Fruit fly (Drosophila melanogaster) whole organism, wandering third instar larva: ENCODE results near the gene CG34345.

ENCODE experiments used
- CG32264 ChIP-seq: fragments of 200-800 bp; sonication (Bioruptor generic); optimal IDR thresholded peaks from 2 replicates; lab custom pipeline; 2016; ENCODE audit warnings: missing biosample characterization, missing genetic modification characterization
- CG9705 ChIP-seq: fragments of 200-800 bp; sonication (Bioruptor generic); optimal IDR thresholded peaks from 2 replicates; lab custom pipeline; 2018; ENCODE audit warnings: missing biosample characterization, mild to moderate bottlenecking, missing genetic modification characterization
- CrebA ChIP-seq: fragments of 200-800 bp; sonication (Bioruptor generic); optimal IDR thresholded peaks from 2 replicates; lab custom pipeline; 2016; ENCODE audit warnings: missing biosample characterization, mild to moderate bottlenecking, missing genetic modification characterization, borderline replicate concordance
- Dfd ChIP-seq: fragments of >200 bp; optimal IDR thresholded peaks from 2 replicates; lab custom pipeline; 2017; ENCODE audit warnings: missing biosample characterization, missing genetic modification characterization
- Dif ChIP-seq: fragments of 200-275, 200-300 bp; sonication (Bioruptor generic); optimal IDR thresholded peaks from 2 replicates; lab custom pipeline; 2018; ENCODE audit warnings: missing biosample characterization, missing genetic modification characterization; ENCODE audit not compliant: partially characterized antibody
- GATAd ChIP-seq: sonication (Bioruptor generic); optimal IDR thresholded peaks from 2 replicates; lab custom pipeline; 2016; ENCODE audit warnings: missing biosample characterization, missing genetic modification characterization
- HLH106 ChIP-seq: fragments of 200-800 bp; optimal IDR thresholded peaks from 3 replicates; lab custom pipeline; 2019; ENCODE audit warnings: missing biosample characterization, mild to moderate bottlenecking, missing genetic modification characterization, moderate library complexity
- Hnf4 ChIP-seq: fragments of 200-800 bp; sonication (Bioruptor generic); optimal IDR thresholded peaks from 2 replicates; lab custom pipeline; 2016; ENCODE audit warnings: missing biosample characterization, mild to moderate bottlenecking, missing genetic modification characterization
- Hr78 ChIP-seq: fragments of >200 bp; optimal IDR thresholded peaks from 2 replicates; lab custom pipeline; 2017; ENCODE audit warnings: missing biosample characterization, missing genetic modification characterization
- Hr83 ChIP-seq: fragments of 200-300 bp; sonication (Bioruptor generic); optimal IDR thresholded peaks from 2 replicates; lab custom pipeline; 2016; ENCODE audit warnings: missing biosample characterization, mild to moderate bottlenecking, missing genetic modification characterization, moderate library complexity; ENCODE audit not compliant: poor library complexity, severe bottlenecking
- Jra ChIP-seq: sonication (Bioruptor generic); optimal IDR thresholded peaks from 2 replicates; lab custom pipeline; 2016; ENCODE audit warnings: missing biosample characterization, missing genetic modification characterization
- N ChIP-seq: fragments of >200 bp; optimal IDR thresholded peaks from 2 replicates; lab custom pipeline; 2018; ENCODE audit warnings: missing biosample characterization, missing external identifiers, missing genetic modification characterization
- OdsH ChIP-seq: fragments of 200-800 bp; sonication (Bioruptor generic); optimal IDR thresholded peaks from 2 replicates; lab custom pipeline; 2016; ENCODE audit warnings: missing biosample characterization, mild to moderate bottlenecking, missing genetic modification characterization
- Rel ChIP-seq, 2 experiments: fragments of 200-800 bp; sonication (Bioruptor generic) in 1 of 2; optimal IDR thresholded peaks; 2 replicates in 1 of 2; 3 replicates in 1 of 2; lab custom pipeline; 2016 to 2019; ENCODE audit warnings: mild to moderate bottlenecking in 2 of 2, missing biosample characterization in 2 of 2, missing genetic modification characterization in 2 of 2, moderate library complexity in 1 of 2
- Sp1 ChIP-seq: fragments of 200-800 bp; sonication (Bioruptor generic); optimal IDR thresholded peaks from 3 replicates; lab custom pipeline; 2019; ENCODE audit warnings: missing biosample characterization, mild to moderate bottlenecking, missing genetic modification characterization, moderate library complexity
- Vsx2 ChIP-seq: fragments of 200-300, 225-300 bp; sonication (Bioruptor generic); optimal IDR thresholded peaks from 2 replicates; lab custom pipeline; 2018; ENCODE audit warnings: missing biosample characterization, missing genetic modification characterization; ENCODE audit not compliant: partially characterized antibody
- br ChIP-seq: fragments of 200-800 bp; sonication (Bioruptor generic); optimal IDR thresholded peaks from 2 replicates; lab custom pipeline; 2016; ENCODE audit warnings: missing biosample characterization, missing genetic modification characterization
- brk ChIP-seq: fragments of 200-800 bp; sonication (Bioruptor generic); optimal IDR thresholded peaks from 2 replicates; lab custom pipeline; 2016; ENCODE audit warnings: missing biosample characterization, mild to moderate bottlenecking, missing genetic modification characterization
- dl ChIP-seq, 2 experiments: fragments of 175-275, 200-275 bp in 1 of 2; fragments of 200-275 bp in 1 of 2; sonication (Bioruptor generic); optimal IDR thresholded peaks; lab custom pipeline; 2018; ENCODE audit warnings: mild to moderate bottlenecking in 2 of 2, missing biosample characterization in 2 of 2, missing genetic modification characterization in 2 of 2, moderate library complexity in 2 of 2; ENCODE audit not compliant: partially characterized antibody in 2 of 2, insufficient read depth in 1 of 2
- dsf ChIP-seq: sonication (Bioruptor generic); optimal IDR thresholded peaks from 2 replicates; lab custom pipeline; 2016; ENCODE audit warnings: missing biosample characterization, missing genetic modification characterization, borderline replicate concordance
- ey ChIP-seq: fragments of 200-800 bp; sonication (Bioruptor generic); optimal IDR thresholded peaks from 2 replicates; lab custom pipeline; 2016; ENCODE audit warnings: missing biosample characterization, missing genetic modification characterization
- foxo ChIP-seq, 2 experiments: fragments of 200-800 bp; sonication (Bioruptor generic); optimal IDR thresholded peaks; 2 replicates in 1 of 2; 3 replicates in 1 of 2; lab custom pipeline; 2016 to 2017; ENCODE audit warnings: missing biosample characterization in 2 of 2, missing genetic modification characterization in 2 of 2
- fru ChIP-seq: fragments of 200-800 bp; sonication (Bioruptor generic); optimal IDR thresholded peaks from 3 replicates; lab custom pipeline; 2016; ENCODE audit warnings: missing biosample characterization, mild to moderate bottlenecking, missing genetic modification characterization
- h ChIP-seq: fragments of 200-800 bp; sonication (Bioruptor generic); optimal IDR thresholded peaks from 3 replicates; lab custom pipeline; 2016; ENCODE audit warnings: missing biosample characterization, mild to moderate bottlenecking, missing genetic modification characterization
- jim ChIP-seq: fragments of 175-275, 200-325 bp; sonication (Bioruptor generic); optimal IDR thresholded peaks from 2 replicates; lab custom pipeline; 2016; ENCODE audit warnings: missing biosample characterization, mild to moderate bottlenecking, missing genetic modification characterization
- lola ChIP-seq: fragments of >200 bp; optimal IDR thresholded peaks from 2 replicates; lab custom pipeline; 2017; ENCODE audit warnings: missing biosample characterization, missing genetic modification characterization
- pan ChIP-seq: fragments of >200 bp; optimal IDR thresholded peaks from 2 replicates; lab custom pipeline; 2017
- psq ChIP-seq: fragments of 200-800 bp; sonication (Bioruptor generic); optimal IDR thresholded peaks from 3 replicates; lab custom pipeline; 2017; ENCODE audit warnings: missing biosample characterization, mild to moderate bottlenecking, missing genetic modification characterization, moderate library complexity
- rgr ChIP-seq: fragments of 200-800 bp; sonication (Bioruptor generic); optimal IDR thresholded peaks from 3 replicates; lab custom pipeline; 2016; ENCODE audit warnings: missing biosample characterization, mild to moderate bottlenecking, missing genetic modification characterization
- sage ChIP-seq: fragments of 200-800 bp; sonication (Bioruptor generic); optimal IDR thresholded peaks from 2 replicates; lab custom pipeline; 2016; ENCODE audit warnings: missing biosample characterization, mild to moderate bottlenecking, missing genetic modification characterization
- sv ChIP-seq: fragments of 200-800 bp; sonication (Bioruptor generic); optimal IDR thresholded peaks from 3 replicates; lab custom pipeline; 2016; ENCODE audit warnings: missing biosample characterization, missing genetic modification characterization
- tai ChIP-seq: sonication (Bioruptor generic); optimal IDR thresholded peaks from 2 replicates; lab custom pipeline; 2016; ENCODE audit warnings: missing biosample characterization, missing genetic modification characterization
- usp ChIP-seq: fragments of >200 bp; optimal IDR thresholded peaks from 2 replicates; lab custom pipeline; 2017; ENCODE audit warnings: missing biosample characterization, missing genetic modification characterization
- woc ChIP-seq: sonication (Bioruptor generic); optimal IDR thresholded peaks from 2 replicates; lab custom pipeline; 2016; ENCODE audit warnings: missing biosample characterization, mild to moderate bottlenecking, missing genetic modification characterization

The CG34345 gene

DNA sequence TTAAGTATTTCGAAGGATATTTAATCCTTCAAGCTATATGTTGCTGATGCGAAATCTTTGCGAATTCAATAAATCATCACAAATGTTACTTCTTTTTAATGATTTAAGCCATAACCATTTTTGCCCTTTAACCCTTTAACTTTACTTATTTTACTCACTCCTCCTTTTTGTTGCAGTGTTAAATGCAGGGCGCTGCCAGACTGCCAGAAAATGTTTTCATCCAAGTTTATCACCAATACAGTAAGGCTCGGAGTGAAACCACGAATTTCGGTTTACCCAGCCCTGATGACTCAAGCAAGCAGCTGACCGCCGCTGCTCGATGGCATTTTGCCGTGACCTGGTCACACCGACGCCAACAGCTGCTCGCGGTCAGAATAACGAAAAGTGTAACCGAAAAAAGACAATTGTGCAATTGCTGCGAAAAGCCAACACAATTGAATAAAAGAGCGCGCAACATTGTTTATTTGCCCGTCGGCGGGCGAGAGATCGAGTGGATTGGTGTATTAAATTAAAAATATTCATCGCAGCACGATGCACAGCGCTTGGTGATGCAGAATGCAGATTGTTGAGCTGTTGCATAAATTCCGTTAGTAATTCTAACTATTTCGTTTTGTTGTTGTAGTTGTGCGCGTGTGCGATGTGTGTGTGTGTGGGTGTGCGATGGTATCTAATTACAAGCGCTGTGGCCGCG is 12.1 kb upstream of the CG34345 start, which contains the start of gene CG11050:
Gene CG11050, plus strand, starts transcription at position 329 of the 691 bp plus-strand sequence.
- TF ChIP-seq fru (GFP tag; lab: Kevin White, UChicago) (peak; percentile 56), tai (GFP tag; lab: Kevin White, UChicago) (peak; percentile 68), sv (GFP tag; lab: Kevin White, UChicago) (peak; percentile 27), foxo (GFP tag; optimal IDR thresholded peaks at IDR 0.05; lab: Kevin White, UChicago) (peak in 1 of 2 experiments; percentile 74), dsf (GFP tag; lab: Kevin White, UChicago) (no peak), CrebA (GFP tag; lab: Kevin White, UChicago) (peak; percentile 34), usp (GFP tag; lab: Kevin White, UChicago) (no peak), HLH106 (tag; lab: Kevin White, UChicago) (peak; percentile 50), h (GFP tag; lab: Kevin White, UChicago) (peak; percentile 56), Jra (GFP tag; lab: Kevin White, UChicago) (peak; percentile 93), psq (GFP tag; lab: Kevin White, UChicago) (peak; percentile 18), Rel (GFP tag; optimal IDR thresholded peaks at IDR 0.05; lab: Kevin White, UChicago) (no peak), Rel (tag; optimal IDR thresholded peaks at IDR 0.05; lab: Kevin White, UChicago) (peak; percentile 50), OdsH (GFP tag; lab: Kevin White, UChicago) (peak; percentile 29), Sp1 (peak; percentile 33), pan (lab: Kevin White, UChicago) (no peak), dl (GFP tag; optimal IDR thresholded peaks at IDR 0.05; lab: Kevin White, UChicago; ENCODE audit: insufficient read depth in 1 of 2, partially characterized antibody in 2 of 2) (no peak), GATAd (GFP tag; lab: Kevin White, UChicago) (no peak), lola (GFP tag; lab: Kevin White, UChicago) (no peak), Dfd (no peak), Vsx2 (GFP tag; lab: Kevin White, UChicago) (peak; percentile 37), br (GFP tag; lab: Kevin White, UChicago) (peak; percentile 54), ey (GFP tag; lab: Kevin White, UChicago) (peak; percentile 58), rgr (GFP tag; lab: Kevin White, UChicago) (peak; percentile 76), Hr83 (peak; percentile 5), Hnf4 (GFP tag; lab: Kevin White, UChicago) (peak; percentile 64), brk (GFP tag; lab: Kevin White, UChicago) (no peak)

DNA sequence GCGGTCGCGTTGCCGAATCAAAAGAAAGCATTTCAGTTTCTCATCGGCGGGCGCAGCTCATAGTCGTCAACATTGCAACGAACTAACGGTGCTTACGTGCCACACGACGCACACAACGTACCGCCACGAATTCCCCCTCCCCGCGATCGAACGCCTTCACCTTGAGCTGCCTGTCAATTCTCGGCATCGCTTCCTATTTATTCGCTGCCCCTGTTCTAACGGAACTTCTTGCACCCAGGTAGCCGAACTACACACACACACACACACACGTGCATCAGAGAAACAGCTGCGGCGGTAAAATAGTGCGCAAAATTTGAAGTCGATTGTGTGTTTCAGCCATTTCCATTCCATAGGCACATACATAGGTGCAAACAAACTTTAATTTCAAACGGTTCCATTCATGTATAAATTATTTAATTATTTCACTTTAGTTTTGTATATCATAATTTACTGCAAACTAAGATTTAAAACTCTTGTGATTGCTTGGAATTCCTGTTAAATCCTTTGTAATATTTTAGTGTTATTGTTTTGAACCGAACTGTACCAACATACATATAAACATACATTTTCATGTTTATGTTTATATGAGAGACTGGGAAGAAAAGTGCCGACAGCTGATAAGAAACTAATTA is 11.4 kb upstream of the CG34345 start:
- TF ChIP-seq dsf (GFP tag; lab: Kevin White, UChicago) (no peak), GATAd (GFP tag; lab: Kevin White, UChicago) (no peak), CG9705 (no peak), jim (GFP tag; lab: Kevin White, UChicago) (no peak), dl (GFP tag; optimal IDR thresholded peaks at IDR 0.05; lab: Kevin White, UChicago; ENCODE audit: insufficient read depth in 1 of 2, partially characterized antibody in 2 of 2) (no peak), brk (GFP tag; lab: Kevin White, UChicago) (no peak), psq (GFP tag; lab: Kevin White, UChicago) (no peak), Hnf4 (GFP tag; lab: Kevin White, UChicago) (no peak), Vsx2 (GFP tag; lab: Kevin White, UChicago) (no peak), Sp1 (no peak), CG32264 (GFP tag; lab: Kevin White, UChicago) (no peak), HLH106 (tag; lab: Kevin White, UChicago) (no peak), Rel (GFP tag; optimal IDR thresholded peaks at IDR 0.05; lab: Kevin White, UChicago) (no peak), Rel (tag; optimal IDR thresholded peaks at IDR 0.05; lab: Kevin White, UChicago) (no peak)

DNA sequence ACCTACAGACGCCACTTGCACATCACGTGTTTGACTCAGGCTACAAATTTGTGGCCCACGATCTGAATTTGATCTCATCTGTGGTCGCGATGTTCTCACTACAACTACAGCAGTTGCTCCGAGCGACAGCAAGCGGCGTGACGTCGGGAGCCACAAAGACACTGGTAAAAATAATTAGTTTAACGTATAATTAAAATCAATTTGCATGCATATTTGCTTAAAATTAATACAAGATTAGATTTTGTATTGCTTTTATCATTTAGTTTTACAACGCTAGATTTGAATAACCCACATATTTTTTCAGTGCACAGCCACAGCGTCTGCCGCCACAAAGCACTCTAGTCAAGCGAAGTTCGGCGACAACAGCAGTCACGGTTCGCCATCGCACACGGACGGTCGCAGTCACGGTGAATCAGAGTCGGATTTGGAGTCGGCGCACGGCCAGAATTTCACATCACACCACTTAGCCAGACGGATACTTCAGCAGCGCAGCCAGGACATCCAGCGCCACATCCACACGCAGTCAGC is 10.4 kb upstream of the CG34345 start:
- TF ChIP-seq ey (GFP tag; lab: Kevin White, UChicago) (peak; percentile 100), foxo (GFP tag; optimal IDR thresholded peaks at IDR 0.05; lab: Kevin White, UChicago) (peak; percentile 100), brk (GFP tag; lab: Kevin White, UChicago) (peak; percentile 99), woc (GFP tag; lab: Kevin White, UChicago) (peak; percentile 100), Hr83 (peak; percentile 99), Sp1 (peak; percentile 100), dl (GFP tag; optimal IDR thresholded peaks at IDR 0.05; lab: Kevin White, UChicago; ENCODE audit: insufficient read depth in 1 of 2, partially characterized antibody in 2 of 2) (peak in 1 of 2 experiments; percentile 30), Rel (GFP tag; optimal IDR thresholded peaks at IDR 0.05; lab: Kevin White, UChicago) (peak; percentile 100), Rel (tag; optimal IDR thresholded peaks at IDR 0.05; lab: Kevin White, UChicago) (peak; percentile 99), Dif (GFP tag; lab: Kevin White, UChicago) (peak; percentile 69), pan (lab: Kevin White, UChicago) (no peak), dsf (GFP tag; lab: Kevin White, UChicago) (peak; percentile 99), usp (GFP tag; lab: Kevin White, UChicago) (no peak), jim (GFP tag; lab: Kevin White, UChicago) (peak; percentile 84), br (GFP tag; lab: Kevin White, UChicago) (peak; percentile 100), tai (GFP tag; lab: Kevin White, UChicago) (peak; percentile 100), psq (GFP tag; lab: Kevin White, UChicago) (peak; percentile 100), sv (GFP tag; lab: Kevin White, UChicago) (peak; percentile 100), h (GFP tag; lab: Kevin White, UChicago) (peak; percentile 100), Hr78 (GFP tag; lab: Kevin White, UChicago) (no peak), N (no peak), rgr (GFP tag; lab: Kevin White, UChicago) (peak; percentile 100), lola (GFP tag; lab: Kevin White, UChicago) (no peak), Jra (GFP tag; lab: Kevin White, UChicago) (peak; percentile 100), CrebA (GFP tag; lab: Kevin White, UChicago) (peak; percentile 99), CG9705 (peak; percentile 100), GATAd (GFP tag; lab: Kevin White, UChicago) (peak; percentile 100), Dfd (peak; percentile 99), CG32264 (GFP tag; lab: Kevin White, UChicago) (peak; percentile 100), OdsH (GFP tag; lab: Kevin White, UChicago) (peak; percentile 100), sage (GFP tag; lab: Kevin White, UChicago) (peak; percentile 100)
